Worm (Caenorhabditis elegans): ENCODE data around the gene sec-16A.1.

Gene sec-16A.1

ce11 chrIII:9125789-9126304, at the start of gene sec-16A.1:
Gene sec-16A.1 (plus strand): TSS chrIII:9125839.
- TF ChIP-seq unc-62 (GFP tag; optimal IDR thresholded peaks at IDR 0.05): no peak

DNA sequence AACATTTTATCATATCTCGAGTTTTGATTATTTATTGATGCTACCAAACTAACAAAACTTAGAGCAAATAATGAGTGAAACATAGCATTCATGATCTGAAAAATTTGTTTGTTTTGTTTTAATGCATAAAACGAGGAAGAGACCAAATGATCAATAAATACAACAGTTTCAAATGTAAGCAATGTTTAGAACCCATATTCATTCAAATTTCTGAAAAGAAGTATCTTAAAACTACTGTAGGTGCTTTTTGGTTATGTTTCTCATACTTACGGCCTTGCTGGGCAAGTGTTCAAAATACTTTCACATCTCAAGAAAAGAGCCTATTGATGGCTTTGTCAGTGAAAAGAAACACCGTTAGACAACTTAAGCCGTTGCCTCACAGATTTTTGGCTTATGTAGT, 47.9 kb upstream of the sec-16A.1 start, which contains the start of gene F02A9.1:
Gene F02A9.1, minus strand, starts transcription at position 101 of the 400 bp plus-strand sequence.
- TF ChIP-seq unc-62 (GFP tag; optimal IDR thresholded peaks at IDR 0.05): no peak

ce11 chrIII:9080127-9080526, 45.5 kb upstream of the sec-16A.1 start:
- TF ChIP-seq unc-62 (GFP tag; optimal IDR thresholded peaks at IDR 0.05): no peak

ce11 chrIII:9081055-9081454, 44.6 kb upstream of the sec-16A.1 start, which contains the start of gene far-1:
Gene far-1 (minus strand): TSS chrIII:9081179.
- TF ChIP-seq unc-62 (GFP tag; optimal IDR thresholded peaks at IDR 0.05): no peak

DNA sequence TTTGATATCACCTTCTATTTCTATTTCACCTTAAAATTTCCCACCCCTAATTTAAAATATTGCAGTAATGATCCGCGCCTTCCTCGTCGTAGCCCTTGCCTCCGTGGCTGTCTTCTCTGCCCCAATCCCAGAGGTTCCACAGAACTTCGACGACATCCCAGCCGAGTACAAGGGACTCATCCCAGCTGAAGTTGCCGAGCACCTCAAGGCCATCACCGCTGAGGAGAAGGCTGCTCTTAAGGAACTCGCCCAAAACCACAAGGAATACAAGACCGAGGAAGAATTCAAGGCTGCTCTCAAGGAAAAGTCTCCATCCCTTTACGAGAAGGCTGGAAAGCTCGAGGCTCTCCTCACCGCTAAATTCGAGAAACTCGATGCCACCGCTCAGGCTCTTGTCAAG, 43.9 kb upstream of the sec-16A.1 start, which contains the start of gene far-2:
Gene far-2, plus strand, starts transcription at position 66 of the 400 bp plus-strand sequence.
- no peak for TF ChIP-seq unc-62 (GFP tag; optimal IDR thresholded peaks at IDR 0.05)

DNA sequence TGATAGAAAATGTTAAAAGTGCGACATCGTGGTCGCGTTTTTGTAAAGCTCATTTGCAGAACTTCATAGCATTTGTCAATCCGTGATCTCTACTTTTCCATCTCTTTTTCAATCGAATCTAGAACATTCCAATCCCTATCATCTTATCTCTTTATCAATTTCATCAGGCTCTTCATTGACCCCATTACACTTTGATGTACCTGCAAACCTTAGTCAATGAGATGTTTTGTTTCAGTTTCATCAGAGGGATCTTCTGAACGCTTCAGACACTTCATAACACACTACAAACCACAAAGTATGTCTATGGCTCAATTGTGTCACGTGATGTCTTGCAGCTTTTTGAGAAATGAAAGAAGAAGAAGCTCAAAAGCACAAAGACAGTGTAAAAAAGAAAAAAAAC, 42.5 kb upstream of the sec-16A.1 start:
- TF ChIP-seq unc-62 (GFP tag; optimal IDR thresholded peaks at IDR 0.05): no peak

ce11 chrIII:9084329-9084728, 41.3 kb upstream of the sec-16A.1 start:
- TF ChIP-seq unc-62 (GFP tag; optimal IDR thresholded peaks at IDR 0.05): no peak

ce11 chrIII:9089325-9089823, 36.3 kb upstream of the sec-16A.1 start, which contains the start of the genes mccc-2 and mrpl-44:
Gene mccc-2 (minus strand): TSS chrIII:9089375.
Gene mrpl-44 (minus strand): TSS chrIII:9089375.
- TF ChIP-seq unc-62 (GFP tag; optimal IDR thresholded peaks at IDR 0.05): no peak

ce11 chrIII:9091392-9092291, 34.0 kb upstream of the sec-16A.1 start, which contains the start of gene glp-1:
Gene glp-1 (plus strand): TSS chrIII:9092241.
- TF ChIP-seq unc-62 (GFP tag; optimal IDR thresholded peaks at IDR 0.05): no peak

ce11 chrIII:9101212-9101611, 24.4 kb upstream of the sec-16A.1 start, which contains the start of gene ZK507.1:
Gene ZK507.1 (minus strand): TSS chrIII:9101312.
- TF ChIP-seq unc-62 (GFP tag; optimal IDR thresholded peaks at IDR 0.05): no peak

- no peak for TF ChIP-seq unc-62 (GFP tag; optimal IDR thresholded peaks at IDR 0.05)
Observed at ce11 chrIII:9103643-9104042, 22.0 kb upstream of the sec-16A.1 start, which contains the start of gene dos-1. Gene dos-1 (plus strand): TSS chrIII:9103943.

DNA sequence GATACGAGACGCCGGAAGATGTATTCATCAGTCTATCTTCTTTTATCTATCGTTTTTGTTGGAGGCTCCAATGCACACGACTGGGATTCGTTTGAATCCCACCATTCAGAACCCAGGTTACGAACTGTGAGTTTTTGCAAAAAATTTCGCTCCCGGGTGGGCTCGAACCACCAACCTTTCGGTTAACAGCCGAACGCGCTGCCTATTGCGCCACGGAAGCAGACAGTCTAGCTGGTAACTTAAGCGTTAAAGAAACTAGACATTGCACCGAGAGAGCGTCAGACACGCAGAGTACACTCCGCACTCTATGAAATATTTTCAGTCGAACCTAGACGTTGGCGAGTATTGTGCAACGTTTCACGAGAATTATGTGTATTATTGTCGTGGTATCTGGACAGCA, 21.6 kb upstream of the sec-16A.1 start:
- no peak for TF ChIP-seq unc-62 (GFP tag; optimal IDR thresholded peaks at IDR 0.05)

- TF ChIP-seq unc-62 (GFP tag; optimal IDR thresholded peaks at IDR 0.05): no peak
Observed at ce11 chrIII:9105653-9106052, 20.0 kb upstream of the sec-16A.1 start.

ce11 chrIII:9109172-9109571, 16.5 kb upstream of the sec-16A.1 start, which contains the start of gene cya-1:
Gene cya-1 (minus strand): TSS chrIII:9109272.
- TF ChIP-seq unc-62 (GFP tag; optimal IDR thresholded peaks at IDR 0.05): no peak

DNA sequence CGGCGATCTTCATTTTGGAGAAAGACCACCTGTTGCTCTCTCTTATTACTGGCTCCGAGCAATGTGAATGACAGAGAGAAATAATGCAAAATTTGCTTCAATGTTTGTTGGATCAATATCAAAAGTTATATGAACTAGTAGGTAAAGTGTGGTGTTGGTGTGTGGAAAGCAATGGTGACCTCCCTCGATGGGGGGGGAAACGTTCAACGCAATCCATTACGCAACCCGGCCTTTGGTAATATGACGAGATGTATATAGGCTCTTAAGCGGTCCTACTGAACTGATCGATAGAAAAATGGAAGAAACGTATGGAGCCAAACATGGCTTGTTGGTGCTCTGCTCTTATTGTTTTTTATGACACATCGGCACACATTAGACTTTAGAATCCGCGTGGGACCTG, 15.9 kb upstream of the sec-16A.1 start:
- no peak for TF ChIP-seq unc-62 (GFP tag; optimal IDR thresholded peaks at IDR 0.05)

DNA sequence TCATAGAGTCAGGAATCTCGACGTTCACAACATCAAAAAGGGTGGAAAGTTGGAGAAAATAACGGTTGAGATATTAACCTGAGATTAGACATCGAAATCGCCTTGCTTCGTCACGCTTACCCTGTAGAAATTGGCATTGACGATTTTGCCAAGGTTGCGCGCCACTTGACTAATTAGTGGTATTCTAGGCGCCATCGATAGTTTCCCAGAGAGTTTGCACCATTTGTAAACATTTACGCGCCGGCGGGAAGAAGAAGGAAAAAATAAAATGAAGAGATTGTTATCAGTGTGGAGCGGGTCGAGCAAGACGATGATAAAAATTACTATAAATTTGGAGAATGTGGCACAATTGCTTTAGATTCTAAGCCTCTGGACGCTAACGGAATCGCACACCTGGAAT, 15.4 kb upstream of the sec-16A.1 start:
- TF ChIP-seq unc-62 (GFP tag; optimal IDR thresholded peaks at IDR 0.05): no peak

Measured in whole organism, dauer.